Worm (Caenorhabditis elegans): ENCODE data around the gene F35B3.7.

The F35B3.7 gene

DNA sequence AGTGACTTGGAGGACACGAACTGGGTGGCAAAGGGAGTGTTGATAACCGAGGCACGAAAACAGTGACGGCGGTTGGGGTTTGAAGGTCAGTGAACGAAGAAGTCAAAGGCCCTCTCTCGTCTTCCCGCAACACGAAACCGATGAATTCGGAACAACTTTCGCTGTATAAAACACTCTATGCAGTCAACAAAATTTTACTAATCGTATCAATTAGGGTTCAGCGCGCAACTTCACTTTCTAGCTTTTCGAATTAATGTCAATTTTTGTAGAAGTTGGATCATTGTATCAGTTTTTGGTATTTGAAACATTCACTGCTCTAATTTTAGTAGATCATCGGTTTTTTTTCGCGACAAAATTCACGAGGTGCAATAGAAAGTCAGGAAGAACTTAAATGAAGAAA lies 4.3 kb downstream of the F35B3.7 start:
- TF ChIP-seq pqm-1 (tag; optimal IDR thresholded peaks at IDR 0.05) (no peak), nhr-25 (tag; optimal IDR thresholded peaks at IDR 0.05) (peak; percentile 4)

DNA sequence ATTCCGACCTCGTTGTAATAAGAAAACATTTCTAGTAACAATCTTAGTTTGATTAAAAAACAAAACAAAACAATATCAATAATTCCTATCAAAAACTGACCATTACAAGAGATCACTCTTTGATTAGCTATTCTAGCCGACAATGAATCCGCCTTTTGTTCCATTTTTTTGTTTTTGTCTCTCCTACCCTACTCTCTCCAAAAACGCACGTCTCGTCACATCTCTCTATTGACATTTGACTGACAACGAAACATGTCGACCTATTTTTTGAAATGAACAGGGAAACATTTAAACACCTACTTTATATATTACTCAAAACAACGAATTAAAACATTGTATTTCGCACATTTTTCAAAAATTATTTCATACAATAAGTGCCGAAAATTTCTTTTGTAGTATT lies 8.1 kb downstream of the F35B3.7 start:
- TF ChIP-seq ama-1 (optimal IDR thresholded peaks at IDR 0.05) (no peak), mml-1 (tag; optimal IDR thresholded peaks at IDR 0.05) (no peak), sea-2 (GFP tag; optimal IDR thresholded peaks at IDR 0.05) (no peak), elt-2 (tag; optimal IDR thresholded peaks at IDR 0.05) (no peak), aly-2 (tag; optimal IDR thresholded peaks at IDR 0.05) (no peak), nhr-23 (tag; optimal IDR thresholded peaks at IDR 0.05) (peak; percentile 53)

DNA sequence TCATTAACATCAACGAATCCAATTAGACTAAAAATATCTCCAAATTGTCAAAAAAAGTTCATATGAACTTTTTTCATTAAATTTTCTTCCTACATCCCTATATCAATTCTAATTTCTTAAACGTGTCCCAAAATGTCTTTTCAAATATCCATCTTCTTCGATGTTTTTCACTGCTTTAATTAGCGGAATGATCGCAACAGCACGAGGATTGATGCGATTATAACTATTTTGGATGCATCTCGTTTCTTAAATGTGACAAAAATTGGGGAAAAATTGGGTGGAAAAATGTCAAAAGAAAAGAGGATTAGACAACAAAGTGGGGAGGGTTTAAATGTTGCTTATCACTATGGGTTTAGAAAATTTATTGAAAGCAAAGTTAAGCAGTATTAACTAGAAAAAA lies 8.7 kb downstream of the F35B3.7 start:
- TF ChIP-seq elt-2 (tag; optimal IDR thresholded peaks at IDR 0.05) (peak; percentile 17), pha-4 (tag; optimal IDR thresholded peaks at IDR 0.05) (no peak), nhr-23 (tag; optimal IDR thresholded peaks at IDR 0.05) (peak; percentile 15)

DNA sequence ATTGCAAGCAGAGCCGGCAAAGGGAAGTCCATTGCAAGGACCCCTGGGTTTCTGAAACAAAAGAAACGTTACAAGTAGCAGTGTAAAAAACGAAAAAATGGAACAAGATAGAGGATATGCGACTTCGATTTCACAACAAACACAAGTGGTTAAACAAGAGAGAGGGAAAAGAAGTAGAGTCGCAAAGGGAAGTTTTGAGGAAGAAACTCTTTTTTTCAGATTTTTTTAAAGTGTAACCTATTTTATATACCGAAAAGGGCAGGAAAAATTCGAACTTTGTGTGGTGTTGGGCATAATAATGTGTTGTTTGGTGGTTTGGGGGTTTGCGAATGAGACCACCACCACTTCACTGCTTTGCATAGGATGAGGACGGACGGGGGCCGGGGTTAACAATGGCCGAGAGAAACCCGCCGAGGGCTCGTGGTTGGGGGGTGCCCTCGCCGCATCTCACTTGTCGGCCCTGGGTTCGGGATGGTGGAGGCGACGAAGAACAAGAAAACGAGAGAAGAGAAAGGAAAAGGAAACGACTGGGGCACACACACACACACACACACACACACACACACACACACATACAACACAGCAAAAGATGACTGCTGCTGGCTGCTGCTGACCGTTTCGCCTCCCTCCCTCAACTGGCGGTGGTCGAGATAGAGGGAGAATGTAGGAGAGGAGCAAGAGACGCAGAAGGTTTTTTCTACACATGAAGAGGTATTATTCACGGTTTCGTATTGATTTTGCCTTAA lies 12.5 kb downstream of the F35B3.7 start, which contains the start of gene ptrn-1:
ptrn-1 (minus strand) TSS at position 51 of the 746 bp plus-strand sequence.
- TF ChIP-seq unc-62 (GFP tag; optimal IDR thresholded peaks at IDR 0.05) (no peak), jun-1 (tag; optimal IDR thresholded peaks at IDR 0.05) (peak; percentile 49), skn-1 (tag; optimal IDR thresholded peaks at IDR 0.05) (peak; percentile 30), elt-2 (tag; optimal IDR thresholded peaks at IDR 0.05) (peak; percentile 55), hmg-11 (tag; optimal IDR thresholded peaks at IDR 0.05) (peak; percentile 87), nfya-1 (tag; optimal IDR thresholded peaks at IDR 0.05; ENCODE audit: insufficient read depth) (peak; percentile 74), egl-27 (tag; optimal IDR thresholded peaks at IDR 0.05) (no peak), nhr-12 (tag; optimal IDR thresholded peaks at IDR 0.05) (no peak), nhr-76 (tag; optimal IDR thresholded peaks at IDR 0.05) (no peak), daf-12 (tag; optimal IDR thresholded peaks at IDR 0.05) (no peak), ceh-9 (tag; optimal IDR thresholded peaks at IDR 0.05) (no peak), fkh-2 (tag; optimal IDR thresholded peaks at IDR 0.05) (no peak), nhr-23 (tag; optimal IDR thresholded peaks at IDR 0.05) (peak; percentile 65), ZK546.5 (tag; optimal IDR thresholded peaks at IDR 0.05) (no peak), pha-4 (tag; optimal IDR thresholded peaks at IDR 0.05) (peak; percentile 77), nhr-11 (tag; optimal IDR thresholded peaks at IDR 0.05) (no peak), egl-5 (tag; optimal IDR thresholded peaks at IDR 0.05) (peak; percentile 3), zag-1 (tag; optimal IDR thresholded peaks at IDR 0.05) (no peak), lsy-12 (tag; optimal IDR thresholded peaks at IDR 0.05) (peak; percentile 37), mdl-1 (tag; optimal IDR thresholded peaks at IDR 0.05) (peak; percentile 33), nhr-25 (tag; optimal IDR thresholded peaks at IDR 0.05) (peak; percentile 46), mml-1 (tag; optimal IDR thresholded peaks at IDR 0.05) (no peak), nhr-43 (tag; optimal IDR thresholded peaks at IDR 0.05; ENCODE audit: poor library complexity, severe bottlenecking) (no peak), lin-39 (tag; optimal IDR thresholded peaks at IDR 0.05) (peak; percentile 94), nhr-67 (tag; optimal IDR thresholded peaks at IDR 0.05) (no peak), ceh-82 (tag; optimal IDR thresholded peaks at IDR 0.05) (no peak), ama-1 (optimal IDR thresholded peaks at IDR 0.05) (peak; percentile 21), nhr-28 (tag; optimal IDR thresholded peaks at IDR 0.05) (no peak), nhr-77 (tag; optimal IDR thresholded peaks at IDR 0.05) (no peak), unc-39 (tag; optimal IDR thresholded peaks at IDR 0.05) (no peak), ceh-28 (tag; optimal IDR thresholded peaks at IDR 0.05) (no peak), fos-1 (tag; optimal IDR thresholded peaks at IDR 0.05) (no peak), nhr-237 (tag; optimal IDR thresholded peaks at IDR 0.05) (no peak), lin-15B (tag; optimal IDR thresholded peaks at IDR 0.05) (peak; percentile 10), sea-2 (GFP tag; optimal IDR thresholded peaks at IDR 0.05) (no peak), R02D3.7 (tag; optimal IDR thresholded peaks at IDR 0.05) (no peak), ceh-16 (tag; optimal IDR thresholded peaks at IDR 0.05) (no peak), ztf-11 (tag; optimal IDR thresholded peaks at IDR 0.05) (no peak), ztf-4 (tag; optimal IDR thresholded peaks at IDR 0.05) (no peak), pqm-1 (tag; optimal IDR thresholded peaks at IDR 0.05) (peak; percentile 50), eor-1 (tag; optimal IDR thresholded peaks at IDR 0.05) (no peak), elt-1 (tag; optimal IDR thresholded peaks at IDR 0.05) (no peak), snpc-4 (tag; optimal IDR thresholded peaks at IDR 0.05) (peak; percentile 75), fkh-10 (GFP tag; optimal IDR thresholded peaks at IDR 0.05) (no peak), aly-2 (tag; optimal IDR thresholded peaks at IDR 0.05) (no peak), tbx-2 (tag; optimal IDR thresholded peaks at IDR 0.05) (no peak)

Data from whole organism, L3 larva.